Worm (Caenorhabditis elegans) whole organism, L1 larva: ENCODE measurements around the gene ZK112.4.

ENCODE experiments used
- C04F5.9 ChIP-seq: sonication (generic microtip); optimal IDR thresholded peaks from 2 replicates; lab custom pipeline; 2016; ENCODE audit warnings: missing genetic modification characterization, missing compliant biosample characterization
- C16A3.4 ChIP-seq: fragments of 150-350 bp; optimal IDR thresholded peaks from 2 replicates; lab custom pipeline; 2014; ENCODE audit warnings: missing biosample characterization, missing genetic modification characterization
- C34B4.2 ChIP-seq: sonication (generic microtip); optimal IDR thresholded peaks from 2 replicates; lab custom pipeline; 2017; ENCODE audit warnings: mild to moderate bottlenecking, missing genetic modification characterization, missing compliant biosample characterization
- ama-1 ChIP-seq: fragments of 150-350 bp; optimal IDR thresholded peaks from 2 replicates; lab custom pipeline; 2014
- ceh-63 ChIP-seq: fragments of 200-800 bp; sonication (Bioruptor generic); optimal IDR thresholded peaks from 2 replicates; lab custom pipeline; 2018; ENCODE audit warnings: mild to moderate bottlenecking, missing genetic modification characterization, missing compliant biosample characterization
- ceh-90 ChIP-seq: sonication (generic microtip); optimal IDR thresholded peaks from 2 replicates; lab custom pipeline; 2016; ENCODE audit warnings: missing genetic modification characterization, missing compliant biosample characterization
- dpl-1 ChIP-seq, 3 experiments: fragments of 150-350 bp in 2 of 3; sonication (generic microtip) in 1 of 3; optimal IDR thresholded peaks; 2 replicates each; lab custom pipeline; 2014 to 2017; ENCODE audit warnings: missing biosample characterization in 3 of 3, missing genetic modification characterization in 3 of 3, missing genetic modification reagents in 3 of 3
- dsc-1 ChIP-seq: sonication (generic microtip); optimal IDR thresholded peaks from 2 replicates; lab custom pipeline; 2016; ENCODE audit warnings: mild to moderate bottlenecking, missing genetic modification characterization, missing compliant biosample characterization
- efl-1 ChIP-seq, 4 experiments: fragments of 150-350 bp; optimal IDR thresholded peaks in 3 of 4; peaks in 1 of 4; 1 replicate in 1 of 4; 2 replicates in 3 of 4; lab custom pipeline; 2014; ENCODE audit warnings: missing biosample characterization in 2 of 4, missing genetic modification characterization in 2 of 4, missing genetic modification reagents in 2 of 4
- efl-3 ChIP-seq: fragments of 200-800 bp; sonication (Bioruptor generic); optimal IDR thresholded peaks from 2 replicates; lab custom pipeline; 2018; ENCODE audit warnings: mild to moderate bottlenecking, missing genetic modification characterization, missing compliant biosample characterization
- egl-13 ChIP-seq: sonication (generic microtip); optimal IDR thresholded peaks from 2 replicates; lab custom pipeline; 2016; ENCODE audit warnings: missing genotype, missing genetic modification reagents, missing genetic modification characterization, missing compliant biosample characterization
- egl-27 ChIP-seq, 2 experiments: fragments of 150-350 bp in 1 of 2; sonication (generic microtip); optimal IDR thresholded peaks; 3 replicates each; lab custom pipeline; 2017 to 2018; ENCODE audit warnings: missing biosample characterization in 2 of 2, missing genetic modification characterization in 2 of 2, missing genetic modification reagents in 2 of 2
- elt-2 ChIP-seq: sonication (generic microtip); optimal IDR thresholded peaks from 2 replicates; lab custom pipeline; 2016; ENCODE audit warnings: missing genetic modification characterization, mild to moderate bottlenecking, inconsistent platforms, missing compliant biosample characterization, missing genetic modification reagents
- ets-5 ChIP-seq: fragments of 200-800 bp; sonication (Bioruptor generic); IDR thresholded peaks from 2 replicates; pipeline ENCODE4 v1.3.6; 2022; ENCODE audit warnings: missing genetic modification characterization, missing compliant biosample characterization
- grh-1 ChIP-seq: fragments of 200-800 bp; sonication (Bioruptor generic); IDR thresholded peaks from 2 replicates; pipeline ENCODE4 v1.3.6; 2022; ENCODE audit warnings: missing genetic modification reagents, missing genetic modification characterization, missing compliant biosample characterization
- hlh-17 ChIP-seq: fragments of 200-800 bp; sonication (Bioruptor generic); optimal IDR thresholded peaks from 2 replicates; lab custom pipeline; 2018; ENCODE audit warnings: missing genetic modification characterization, mild to moderate bottlenecking, missing compliant biosample characterization, moderate library complexity, borderline replicate concordance
- jun-1 ChIP-seq: fragments of 150-350 bp; optimal IDR thresholded peaks from 2 replicates; lab custom pipeline; 2014; ENCODE audit warnings: missing biosample characterization, missing genetic modification reagents, missing genetic modification characterization
- lin-13 ChIP-seq: fragments of 150-350 bp; optimal IDR thresholded peaks from 2 replicates; lab custom pipeline; 2014; ENCODE audit warnings: missing biosample characterization, missing genetic modification reagents, missing genetic modification characterization
- lin-14 ChIP-seq: fragments of 200-800 bp; sonication (Bioruptor generic); optimal IDR thresholded peaks from 2 replicates; lab custom pipeline; 2018; ENCODE audit warnings: mild to moderate bottlenecking, missing genetic modification characterization, moderate library complexity, missing compliant biosample characterization
- lin-15B ChIP-seq: fragments of 150-350 bp; sonication (generic microtip); optimal IDR thresholded peaks from 3 replicates; lab custom pipeline; 2014; ENCODE audit warnings: missing biosample characterization, missing genetic modification characterization
- lin-35 ChIP-seq, 2 experiments: fragments of 150-350 bp; optimal IDR thresholded peaks; 2 replicates each; lab custom pipeline; 2014; ENCODE audit warnings: missing biosample characterization in 2 of 2, missing genetic modification characterization in 2 of 2, missing genetic modification reagents in 2 of 2
- mef-2 ChIP-seq: fragments of 150-350 bp; optimal IDR thresholded peaks from 2 replicates; lab custom pipeline; 2014; ENCODE audit warnings: missing biosample characterization, missing genetic modification characterization
- nhr-11 ChIP-seq: fragments of 150-350 bp; optimal IDR thresholded peaks from 2 replicates; lab custom pipeline; 2014; ENCODE audit warnings: missing biosample characterization, missing genetic modification characterization
- nhr-12 ChIP-seq: sonication (generic microtip); optimal IDR thresholded peaks from 2 replicates; lab custom pipeline; 2017; ENCODE audit warnings: missing biosample characterization, missing genetic modification characterization
- nhr-19 ChIP-seq: fragments of 200-800 bp; sonication (Bioruptor generic); conservative IDR thresholded peaks from 2 replicates; pipeline ENCODE4 v1.3.6; 2022; ENCODE audit warnings: missing genetic modification characterization, missing compliant biosample characterization
- nhr-20 ChIP-seq: sonication (generic microtip); optimal IDR thresholded peaks from 2 replicates; lab custom pipeline; 2016; ENCODE audit warnings: mild to moderate bottlenecking, missing genetic modification characterization, missing compliant biosample characterization
- nhr-28 ChIP-seq: fragments of 150-350 bp; optimal IDR thresholded peaks from 2 replicates; lab custom pipeline; 2014; ENCODE audit warnings: missing biosample characterization, missing genetic modification characterization
- nhr-71 ChIP-seq: sonication (generic microtip); optimal IDR thresholded peaks from 2 replicates; lab custom pipeline; 2016; ENCODE audit warnings: mild to moderate bottlenecking, missing genetic modification characterization, moderate library complexity, missing compliant biosample characterization
- nhr-76 ChIP-seq: sonication (generic microtip); optimal IDR thresholded peaks from 2 replicates; lab custom pipeline; 2017; ENCODE audit warnings: missing biosample characterization, missing genetic modification characterization
- nhr-84 ChIP-seq: sonication (generic microtip); optimal IDR thresholded peaks from 2 replicates; lab custom pipeline; 2017; ENCODE audit warnings: missing biosample characterization, missing genetic modification characterization
- nhr-85 ChIP-seq: sonication (generic microtip); peaks from one replicate; lab custom pipeline; 2016; ENCODE audit warnings: missing genetic modification characterization, inconsistent platforms, missing compliant biosample characterization
- pag-3 ChIP-seq: sonication (generic microtip); optimal IDR thresholded peaks from 2 replicates; lab custom pipeline; 2017; ENCODE audit warnings: missing genetic modification characterization, mild to moderate bottlenecking, missing compliant biosample characterization, antibody characterized with exemption, borderline replicate concordance; ENCODE audit not compliant: insufficient read depth
- pax-3 ChIP-seq: fragments of 200-800 bp; sonication (Bioruptor generic); optimal IDR thresholded peaks from 2 replicates; lab custom pipeline; 2018; ENCODE audit warnings: mild to moderate bottlenecking, missing genetic modification characterization, moderate library complexity, missing compliant biosample characterization
- pqm-1 ChIP-seq: sonication (generic microtip); optimal IDR thresholded peaks from 3 replicates; lab custom pipeline; 2017; ENCODE audit warnings: missing biosample characterization, missing genetic modification characterization
- rnt-1 ChIP-seq: sonication (generic microtip); optimal IDR thresholded peaks from 2 replicates; lab custom pipeline; 2016; ENCODE audit warnings: mild to moderate bottlenecking, missing genetic modification characterization, moderate library complexity, missing compliant biosample characterization
- skn-1 ChIP-seq: fragments of 150-350 bp; optimal IDR thresholded peaks from 2 replicates; lab custom pipeline; 2014; ENCODE audit warnings: missing biosample characterization, missing genetic modification characterization
- snu-23 ChIP-seq: sonication (generic microtip); optimal IDR thresholded peaks from 2 replicates; lab custom pipeline; 2016; ENCODE audit warnings: missing genetic modification characterization, missing compliant biosample characterization
- sup-37 ChIP-seq: fragments of 200-800 bp; sonication (Bioruptor generic); optimal IDR thresholded peaks from 2 replicates; lab custom pipeline; 2018; ENCODE audit warnings: mild to moderate bottlenecking, missing genetic modification characterization, missing compliant biosample characterization
- swsn-7 ChIP-seq: sonication (generic microtip); optimal IDR thresholded peaks from 2 replicates; lab custom pipeline; 2016; ENCODE audit warnings: missing genetic modification characterization, missing compliant biosample characterization
- tbx-2 ChIP-seq: sonication (generic microtip); optimal IDR thresholded peaks from 2 replicates; lab custom pipeline; 2016; ENCODE audit warnings: missing genetic modification characterization, missing compliant biosample characterization
- tlp-1 ChIP-seq: fragments of 150-350 bp; optimal IDR thresholded peaks from 2 replicates; lab custom pipeline; 2014; ENCODE audit warnings: missing biosample characterization, missing genetic modification characterization
- unc-130 ChIP-seq: fragments of 150-350 bp; optimal IDR thresholded peaks from 2 replicates; lab custom pipeline; 2017; ENCODE audit warnings: missing biosample characterization, missing genetic modification characterization, inconsistent platforms
- unc-30 ChIP-seq: sonication (generic microtip); optimal IDR thresholded peaks from 2 replicates; lab custom pipeline; 2017; ENCODE audit warnings: missing biosample characterization, missing genetic modification characterization
- xbp-1 ChIP-seq: sonication (generic microtip); optimal IDR thresholded peaks from 2 replicates; lab custom pipeline; 2016; ENCODE audit warnings: missing genetic modification characterization, missing compliant biosample characterization
- zip-4 ChIP-seq: fragments of 200-800 bp; sonication (Bioruptor generic); optimal IDR thresholded peaks from 2 replicates; lab custom pipeline; 2018; ENCODE audit warnings: mild to moderate bottlenecking, missing genetic modification characterization, moderate library complexity, missing compliant biosample characterization
- ztf-11 ChIP-seq, 2 experiments: sonication (generic microtip); optimal IDR thresholded peaks; 2 replicates each; lab custom pipeline; 2016 to 2017; ENCODE audit warnings: missing genetic modification characterization in 2 of 2, missing biosample characterization in 1 of 2, missing compliant biosample characterization in 1 of 2
- ztf-4 ChIP-seq: fragments of 150-350 bp; optimal IDR thresholded peaks from 2 replicates; lab custom pipeline; 2014; ENCODE audit warnings: missing biosample characterization, missing genetic modification characterization

Gene ZK112.4

ce11 chrIII:7718318-7718717 lies 11.5 kb downstream of the ZK112.4 start (continued):
- TF ChIP-seq elt-2 (tag; lab: Kevin White, UChicago) (peak; percentile 40), dsc-1 (tag; lab: Kevin White, UChicago) (peak; percentile 19), egl-27 (tag; optimal IDR thresholded peaks at IDR 0.05; lab: Kevin White, UChicago) (no peak), unc-130 (tag; lab: Kevin White, UChicago) (peak; percentile 62), nhr-19 (GFP tag; lab: Robert Waterston, UW) (peak; percentile 62), mef-2 (tag; lab: Kevin White, UChicago) (peak; percentile 11)

- no peak for TF ChIP-seq efl-1 (optimal IDR thresholded peaks at IDR 0.05; lab: Kevin White, UChicago)
- TF ChIP-seq efl-1 (GFP tag; optimal IDR thresholded peaks at IDR 0.05 in 1 of 2; lab: Kevin White, UChicago): peak in 1 of 2 experiments; percentile 79
- TF ChIP-seq pag-3: no peak
Measured at ce11 chrIII:7716550-7716949, 13.3 kb downstream of the ZK112.4 start.

ce11 chrIII:7711908-7712359 lies 17.9 kb downstream of the ZK112.4 start, which contains the start of gene C03B8.3:
Gene C03B8.3, plus strand, starts transcription at chrIII:7712309.
- no peak for TF ChIP-seq ceh-63 (GFP tag; lab: Kevin White, UChicago)
- peak; percentile 22 for TF ChIP-seq lin-14 (GFP tag; lab: Kevin White, UChicago)
- TF ChIP-seq nhr-12 (tag; lab: Kevin White, UChicago): no peak
- no peak for TF ChIP-seq C04F5.9 (tag; lab: Kevin White, UChicago)
- no peak for TF ChIP-seq zip-4 (GFP tag; lab: Kevin White, UChicago)
- no peak for TF ChIP-seq efl-3 (GFP tag; lab: Kevin White, UChicago)
- no peak for TF ChIP-seq nhr-11 (tag; lab: Kevin White, UChicago)
- no peak for TF ChIP-seq egl-13 (tag; lab: Kevin White, UChicago)
- TF ChIP-seq swsn-7 (tag; lab: Kevin White, UChicago): peak; percentile 5
- TF ChIP-seq rnt-1 (tag; lab: Kevin White, UChicago): peak; percentile 23
- no peak for TF ChIP-seq pax-3
- TF ChIP-seq grh-1 (GFP tag; lab: Robert Waterston, UW): no peak
- TF ChIP-seq unc-30: no peak
- TF ChIP-seq nhr-85: peak; percentile 27
- peak; percentile 48 for TF ChIP-seq nhr-71 (tag; lab: Kevin White, UChicago)
- TF ChIP-seq dpl-1 (GFP tag; optimal IDR thresholded peaks at IDR 0.05; lab: Kevin White, UChicago): peak in 2 of 3 experiments; percentile 34 to 63
- TF ChIP-seq ceh-90 (tag; lab: Kevin White, UChicago): no peak
- no peak for TF ChIP-seq nhr-76 (tag; lab: Kevin White, UChicago)
- peak; percentile 53 for TF ChIP-seq lin-15B (tag; lab: Kevin White, UChicago)
- TF ChIP-seq lin-35 (GFP tag; optimal IDR thresholded peaks at IDR 0.05; lab: Kevin White, UChicago): peak; percentile 34 to 39
- TF ChIP-seq tlp-1 (tag; lab: Kevin White, UChicago): no peak
- no peak for TF ChIP-seq C34B4.2 (tag; lab: Kevin White, UChicago)
- TF ChIP-seq pqm-1 (tag; lab: Kevin White, UChicago): no peak
- no peak for TF ChIP-seq unc-130 (tag; lab: Kevin White, UChicago)
- no peak for TF ChIP-seq C16A3.4 (tag; lab: Kevin White, UChicago)
- TF ChIP-seq snu-23: peak; percentile 15
- TF ChIP-seq nhr-20 (tag; lab: Kevin White, UChicago): peak; percentile 24
- no peak for TF ChIP-seq hlh-17
- peak; percentile 18 for TF ChIP-seq tbx-2 (tag; lab: Kevin White, UChicago)
- TF ChIP-seq ztf-4 (tag; lab: Kevin White, UChicago): no peak
- TF ChIP-seq nhr-19 (GFP tag; lab: Robert Waterston, UW): peak; percentile 26; the same call in 1 of the 2 replicates
- TF ChIP-seq ztf-11 (tag; optimal IDR thresholded peaks at IDR 0.05; lab: Kevin White, UChicago): no peak
- no peak for TF ChIP-seq skn-1 (tag; lab: Kevin White, UChicago)
- peak; percentile 20 for TF ChIP-seq xbp-1 (tag; lab: Kevin White, UChicago)
- TF ChIP-seq ama-1 (lab: Kevin White, UChicago): no peak
- no peak for TF ChIP-seq nhr-28 (tag; lab: Kevin White, UChicago)
- peak; percentile 48 to 83 for TF ChIP-seq efl-1 (optimal IDR thresholded peaks at IDR 0.05; lab: Kevin White, UChicago)
- peak; percentile 34 to 92 for TF ChIP-seq efl-1 (GFP tag; optimal IDR thresholded peaks at IDR 0.05 in 1 of 2; lab: Kevin White, UChicago)
- TF ChIP-seq lin-13 (GFP tag; lab: Kevin White, UChicago): peak; percentile 77
- no peak for TF ChIP-seq ets-5 (GFP tag; lab: Robert Waterston, UW)
- TF ChIP-seq sup-37 (GFP tag; lab: Kevin White, UChicago): no peak
- TF ChIP-seq pag-3: no peak
- no peak for TF ChIP-seq nhr-84 (tag; lab: Kevin White, UChicago)
- TF ChIP-seq jun-1: no peak
